Fruit fly (Drosophila melanogaster): ENCODE measurements around the gene Pkd2.

The Pkd2 gene

dm6 chr2L:12372436-12372835, 25.6 kb upstream of the Pkd2 start (continued):
- no peak for TF ChIP-seq Ssrp (tag; optimal IDR thresholded peaks at IDR 0.05)
- TF ChIP-seq CG10543 (GFP tag; optimal IDR thresholded peaks at IDR 0.05): peak; percentile 35
- no peak for TF ChIP-seq ap (GFP tag; IDR thresholded peaks at IDR 0.05)
- TF ChIP-seq Spps (tag; optimal IDR thresholded peaks at IDR 0.05): no peak
- no peak for TF ChIP-seq Six4 (GFP tag; optimal IDR thresholded peaks at IDR 0.05)
- no peak for TF ChIP-seq MESR4 (GFP tag; optimal IDR thresholded peaks at IDR 0.05)
- no peak for TF ChIP-seq trh (GFP tag; optimal IDR thresholded peaks at IDR 0.05)
- TF ChIP-seq wdn (GFP tag; IDR thresholded peaks at IDR 0.05): no peak
- peak; percentile 64 for TF ChIP-seq HHEX (GFP tag; optimal IDR thresholded peaks at IDR 0.05)
- TF ChIP-seq Stat92E (GFP tag; optimal IDR thresholded peaks at IDR 0.05): no peak
- no peak for TF ChIP-seq yki (optimal IDR thresholded peaks at IDR 0.05)
- TF ChIP-seq pum (GFP tag; optimal IDR thresholded peaks at IDR 0.05): no peak
- peak; percentile 49 for TF ChIP-seq CG2875 (GFP tag; optimal IDR thresholded peaks at IDR 0.05)
- peak; percentile 58 for TF ChIP-seq CG15601 (tag; optimal IDR thresholded peaks at IDR 0.05)
- no peak for TF ChIP-seq en (GFP tag; optimal IDR thresholded peaks at IDR 0.05)
- no peak for TF ChIP-seq hkb (optimal IDR thresholded peaks at IDR 0.05)
- TF ChIP-seq hkb (GFP tag; IDR thresholded peaks at IDR 0.05): peak; percentile 40
- no peak for TF ChIP-seq toy (GFP tag; IDR thresholded peaks at IDR 0.05)
- TF ChIP-seq Rx (GFP tag; IDR thresholded peaks at IDR 0.05): no peak
- no peak for TF ChIP-seq psq (GFP tag; optimal IDR thresholded peaks at IDR 0.05)
- peak; percentile 37 for TF ChIP-seq her (GFP tag; optimal IDR thresholded peaks at IDR 0.05)
- TF ChIP-seq CG16863 (GFP tag; optimal IDR thresholded peaks at IDR 0.05): peak; percentile 2
- TF ChIP-seq CG13775 (GFP tag; optimal IDR thresholded peaks at IDR 0.05): no peak
- TF ChIP-seq CG9609 (GFP tag; optimal IDR thresholded peaks at IDR 0.05): no peak
- TF ChIP-seq MBD-R2 (GFP tag; IDR thresholded peaks at IDR 0.05): no peak
- no peak for TF ChIP-seq CG10366 (GFP tag; IDR thresholded peaks at IDR 0.05)
- TF ChIP-seq Oaz (GFP tag; IDR thresholded peaks at IDR 0.05): no peak
- TF ChIP-seq CG30431 (GFP tag; optimal IDR thresholded peaks at IDR 0.05): no peak
- TF ChIP-seq CG16813 (GFP tag; IDR thresholded peaks at IDR 0.05; ENCODE audit: partially characterized antibody): no peak
- no peak for TF ChIP-seq Tbp (GFP tag; optimal IDR thresholded peaks at IDR 0.05)
- no peak for TF ChIP-seq CG1602 (GFP tag; optimal IDR thresholded peaks at IDR 0.05)
- no peak for TF ChIP-seq CG4707 (GFP tag; optimal IDR thresholded peaks at IDR 0.05)
- peak; percentile 14 for TF ChIP-seq Sox102F (GFP tag; optimal IDR thresholded peaks at IDR 0.05)
- TF ChIP-seq fu2 (GFP tag; optimal IDR thresholded peaks at IDR 0.05): no peak
- TF ChIP-seq CG7271 (tag; optimal IDR thresholded peaks at IDR 0.05): no peak
- no peak for TF ChIP-seq CG14710 (tag; optimal IDR thresholded peaks at IDR 0.05)
- no peak for TF ChIP-seq Doc3 (GFP tag; IDR thresholded peaks at IDR 0.05; ENCODE audit: partially characterized antibody)
- TF ChIP-seq CG6254 (GFP tag; optimal IDR thresholded peaks at IDR 0.05): no peak
- TF ChIP-seq NC2α (GFP tag; optimal IDR thresholded peaks at IDR 0.05): no peak
- TF ChIP-seq sna (GFP tag; IDR thresholded peaks at IDR 0.05; ENCODE audit: partially characterized antibody): no peak
- no peak for TF ChIP-seq shn (GFP tag; optimal IDR thresholded peaks at IDR 0.05)
- TF ChIP-seq br (optimal IDR thresholded peaks at IDR 0.05): no peak
- TF ChIP-seq B-H1 (GFP tag; IDR thresholded peaks at IDR 0.05): no peak
- no peak for TF ChIP-seq ewg (GFP tag; optimal IDR thresholded peaks at IDR 0.05)
- TF ChIP-seq H15 (GFP tag; IDR thresholded peaks at IDR 0.05): no peak
- no peak for TF ChIP-seq CG31441 (GFP tag; IDR thresholded peaks at IDR 0.05)
- peak; percentile 43 for TF ChIP-seq CG12071 (GFP tag; optimal IDR thresholded peaks at IDR 0.05)
- TF ChIP-seq CG15514 (GFP tag; optimal IDR thresholded peaks at IDR 0.05): peak; percentile 46
- no peak for TF ChIP-seq CG10654 (GFP tag; optimal IDR thresholded peaks at IDR 0.05)
- TF ChIP-seq sob (GFP tag; IDR thresholded peaks at IDR 0.05): peak; percentile 61; the same call in 1 of the 2 replicates
- no peak for TF ChIP-seq CG12155 (GFP tag; optimal IDR thresholded peaks at IDR 0.05)
- no peak for TF ChIP-seq CG17829 (tag; optimal IDR thresholded peaks at IDR 0.05)
- peak; percentile 26 for TF ChIP-seq disco-r (GFP tag; optimal IDR thresholded peaks at IDR 0.05)

Measured in whole organism, embryonic.